Fruit fly (Drosophila melanogaster) whole organism, adult: Measurements from ENCODE around the gene CG14095.

Source experiments
- CG1620 ChIP-seq: fragments of 200-800 bp; sonication (Bioruptor generic); optimal IDR thresholded peaks from 2 replicates; lab custom pipeline; 2016; ENCODE audit warnings: missing biosample characterization, missing genetic modification characterization
- CG7045 ChIP-seq: fragments of 200-800 bp; sonication (Bioruptor generic); optimal IDR thresholded peaks from 2 replicates; lab custom pipeline; 2017; ENCODE audit warnings: missing biosample characterization, mild to moderate bottlenecking, missing genetic modification characterization
- Clk ChIP-seq: fragments of 200-800 bp; sonication (Bioruptor generic); optimal IDR thresholded peaks from 2 replicates; lab custom pipeline; 2017; ENCODE audit warnings: missing biosample characterization, missing genetic modification characterization
- Hr96 ChIP-seq: fragments of 200-800 bp; sonication (Bioruptor generic); optimal IDR thresholded peaks from 2 replicates; lab custom pipeline; 2016; ENCODE audit warnings: missing biosample characterization, missing genetic modification characterization
- bab1 ChIP-seq: fragments of 200-800 bp; sonication (Bioruptor generic); optimal IDR thresholded peaks from 3 replicates; lab custom pipeline; 2019; ENCODE audit warnings: missing biosample characterization, mild to moderate bottlenecking, missing genetic modification characterization, moderate library complexity
- cnc ChIP-seq, 2 experiments: fragments of >200 bp; optimal IDR thresholded peaks; 2 replicates each; lab custom pipeline; 2017
- kay ChIP-seq: fragments of 200-800 bp; sonication (Bioruptor generic); peaks from one replicate; lab custom pipeline; 2016; ENCODE audit warnings: missing biosample characterization, missing genetic modification characterization, borderline replicate concordance
- ovo ChIP-seq: fragments of 200-800 bp; sonication (Bioruptor generic); optimal IDR thresholded peaks from 2 replicates; lab custom pipeline; 2016; ENCODE audit warnings: missing biosample characterization, missing genetic modification characterization
- toe ChIP-seq: fragments of 200-800 bp; sonication (Bioruptor generic); optimal IDR thresholded peaks from 2 replicates; lab custom pipeline; 2016; ENCODE audit warnings: missing biosample characterization, missing genetic modification characterization

DNA sequence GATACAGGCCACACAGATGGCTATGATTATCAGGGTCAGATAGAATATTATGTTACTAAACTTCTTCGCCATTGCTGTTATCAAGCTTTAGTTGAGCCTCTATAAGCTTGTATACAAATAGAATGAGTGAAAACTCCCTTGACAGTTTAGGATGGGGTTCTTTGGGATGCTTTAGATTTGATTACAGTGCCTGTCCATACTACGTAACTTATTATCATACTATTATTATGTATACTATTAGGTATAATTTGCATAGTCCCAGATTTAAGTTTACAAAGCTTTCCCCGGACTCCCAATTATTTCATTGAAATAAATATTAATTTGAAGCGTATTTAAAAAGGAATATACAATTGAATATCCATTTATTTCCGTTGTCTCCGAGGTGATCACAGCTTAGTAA is 21.8 kb upstream of the CG14095 start, which contains the start of gene brv1:
- TF ChIP-seq CG7045 (no peak), cnc (optimal IDR thresholded peaks at IDR 0.05; lab: Kevin White, UChicago) (no peak), kay (GFP tag; lab: Kevin White, UChicago) (no peak), Clk (GFP tag; lab: Kevin White, UChicago) (no peak), bab1 (GFP tag; lab: Kevin White, UChicago) (no peak), CG1620 (GFP tag; lab: Kevin White, UChicago) (no peak), toe (GFP tag; lab: Kevin White, UChicago) (no peak), Hr96 (no peak), ovo (GFP tag; lab: Kevin White, UChicago) (no peak)
